Worm (Caenorhabditis elegans) whole organism, young adult: Measurements from ENCODE around the gene W02F12.2.

Source experiments
- C06A6.2 ChIP-seq: fragments of 200-800 bp; sonication (Bioruptor generic); conservative IDR thresholded peaks from 2 replicates; pipeline ENCODE4 v1.3.6; 2022; ENCODE audit warnings: missing genetic modification characterization, missing compliant biosample characterization
- D2030.7 ChIP-seq: fragments of 200-800 bp; sonication (Bioruptor generic); IDR thresholded peaks from 2 replicates; pipeline ENCODE4 v1.3.6; 2022; ENCODE audit warnings: missing genetic modification reagents, missing genetic modification characterization, missing compliant biosample characterization
- F52B5.7 ChIP-seq: sonication (generic microtip); optimal IDR thresholded peaks from 2 replicates; lab custom pipeline; 2016; ENCODE audit warnings: mild to moderate bottlenecking, missing genetic modification characterization, missing compliant biosample characterization
- dpl-1 ChIP-seq: fragments of 150-350 bp; optimal IDR thresholded peaks from 2 replicates; lab custom pipeline; 2014; ENCODE audit warnings: missing biosample characterization, missing genetic modification reagents, missing genetic modification characterization
- him-1 ChIP-seq: sonication (generic microtip); optimal IDR thresholded peaks from 2 replicates; lab custom pipeline; 2016; ENCODE audit warnings: missing genotype, missing genetic modification reagents, missing genetic modification characterization, missing compliant biosample characterization
- hsf-1 ChIP-seq: fragments of 200-800 bp; sonication (Bioruptor generic); IDR thresholded peaks from 2 replicates; pipeline ENCODE4 v1.3.6; 2022; ENCODE audit warnings: missing genetic modification reagents, missing genetic modification characterization, missing compliant biosample characterization
- lsl-1 ChIP-seq: fragments of 200-800 bp; sonication (Bioruptor generic); optimal IDR thresholded peaks from 2 replicates; lab custom pipeline; 2018; ENCODE audit warnings: mild to moderate bottlenecking, missing genetic modification characterization, moderate library complexity, missing compliant biosample characterization
- pha-4 ChIP-seq: fragments of 150-350 bp; sonication (generic microtip); optimal IDR thresholded peaks from 2 replicates; lab custom pipeline; 2014; ENCODE audit warnings: missing biosample characterization, missing genetic modification reagents, missing genetic modification characterization
- sea-2 ChIP-seq: fragments of 200-800 bp; sonication (Bioruptor generic); IDR thresholded peaks from 2 replicates; pipeline ENCODE4 v1.3.6; 2022; ENCODE audit warnings: missing genetic modification characterization, missing compliant biosample characterization
- snpc-4 ChIP-seq, 5 experiments: fragments of 150-350 bp in 1 of 5; sonication (generic microtip) in 4 of 5; optimal IDR thresholded peaks; 2 replicates each; lab custom pipeline; 2014 to 2018; ENCODE audit warnings: missing genetic modification characterization in 5 of 5, missing biosample characterization in 3 of 5, antibody characterized with exemption in 2 of 5, mild to moderate bottlenecking in 2 of 5, missing compliant biosample characterization in 2 of 5, missing genotype in 2 of 5, moderate library complexity in 2 of 5, missing genetic modification reagents in 1 of 5
- unc-130 ChIP-seq: sonication (generic microtip); optimal IDR thresholded peaks from 2 replicates; lab custom pipeline; 2016; ENCODE audit warnings: missing genetic modification reagents, missing genetic modification characterization, missing compliant biosample characterization
- ztf-26 ChIP-seq: sonication (generic microtip); optimal IDR thresholded peaks from 2 replicates; lab custom pipeline; 2017; ENCODE audit warnings: missing genetic modification characterization, missing compliant biosample characterization

ce11 chrV:6731594-6731993 is 34.1 kb upstream of the W02F12.2 start, which contains the start of gene grl-9:
- no peak for TF ChIP-seq snpc-4 (GFP tag; optimal IDR thresholded peaks at IDR 0.05; lab: Kevin White, UChicago)
- no peak for TF ChIP-seq snpc-4 (tag; optimal IDR thresholded peaks at IDR 0.05; lab: Kevin White, UChicago)
- no peak for TF ChIP-seq pha-4 (tag; lab: Kevin White, UChicago)
- TF ChIP-seq ztf-26 = no peak
- no peak for TF ChIP-seq hsf-1
- no peak for TF ChIP-seq him-1 (tag; lab: Kevin White, UChicago)
- TF ChIP-seq sea-2 = no peak
- no peak for TF ChIP-seq D2030.7 (GFP tag; lab: Robert Waterston, UW)
- no peak for TF ChIP-seq F52B5.7
- TF ChIP-seq C06A6.2 (GFP tag; lab: Robert Waterston, UW) = no peak
- no peak for TF ChIP-seq dpl-1 (GFP tag; lab: Kevin White, UChicago)
- TF ChIP-seq unc-130 (GFP tag; lab: Kevin White, UChicago) = no peak
- no peak for TF ChIP-seq lsl-1 (GFP tag; lab: Kevin White, UChicago)
